Fruit fly (Drosophila melanogaster) whole organism, embryonic: ENCODE measurements around the gene nerfin-2.
A peak's percentile ranks its signal among the peaks of the same experiment; 100 is the strongest.

Experiments
- Awh ChIP-seq: fragments of 200-800 bp; sonication (Bioruptor generic); IDR thresholded peaks from 2 replicates; pipeline ENCODE4, ENCODE4 v1.3.6; 2022; ENCODE audit warnings: missing biosample characterization, missing genetic modification characterization
- Bdp1 ChIP-seq: fragments of 200-800 bp; sonication (Bioruptor generic); optimal IDR thresholded peaks from 3 replicates; lab custom pipeline; 2016; ENCODE audit warnings: missing biosample characterization, missing genetic modification characterization
- CG10274 ChIP-seq: fragments of 200-800 bp; sonication (Bioruptor generic); optimal IDR thresholded peaks from 3 replicates; lab custom pipeline; 2017; ENCODE audit warnings: missing biosample characterization, mild to moderate bottlenecking, missing genetic modification characterization
- CG11093 ChIP-seq: fragments of 200-800 bp; sonication (Bioruptor generic); IDR thresholded peaks from 3 replicates; pipeline ENCODE4 v1.3.6; 2022; ENCODE audit warnings: missing biosample characterization, missing genetic modification characterization
- CG12299 ChIP-seq: fragments of 200-800 bp; sonication (Bioruptor generic); optimal IDR thresholded peaks from 2 replicates; lab custom pipeline; 2018; ENCODE audit warnings: missing biosample characterization, mild to moderate bottlenecking, missing genetic modification characterization
- CG1233 ChIP-seq: fragments of 200-800 bp; sonication (Bioruptor generic); optimal IDR thresholded peaks from 4 replicates; lab custom pipeline; 2018; ENCODE audit warnings: missing biosample characterization, mild to moderate bottlenecking, missing genetic modification characterization
- CG12744 ChIP-seq: fragments of 200-800 bp; sonication (Bioruptor generic); optimal IDR thresholded peaks from 2 replicates; lab custom pipeline; 2016; ENCODE audit warnings: missing biosample characterization, missing genetic modification characterization
- CG12942 ChIP-seq: fragments of 200-800 bp; sonication (Bioruptor generic); optimal IDR thresholded peaks from 3 replicates; lab custom pipeline; 2016; ENCODE audit warnings: missing biosample characterization, missing genetic modification characterization
- CG15011 ChIP-seq: fragments of 200-800 bp; sonication (Bioruptor generic); optimal IDR thresholded peaks from 3 replicates; lab custom pipeline; 2018; ENCODE audit warnings: missing biosample characterization, mild to moderate bottlenecking, missing genetic modification characterization
- CG1602 ChIP-seq: fragments of 200-800 bp; sonication (Bioruptor generic); optimal IDR thresholded peaks from 3 replicates; lab custom pipeline; 2016; ENCODE audit warnings: missing biosample characterization, missing genetic modification characterization
- CG1603 ChIP-seq: fragments of 200-800 bp; sonication (Bioruptor generic); optimal IDR thresholded peaks from 2 replicates; lab custom pipeline; 2019; ENCODE audit warnings: missing biosample characterization, mild to moderate bottlenecking, missing genetic modification characterization, moderate library complexity
- CG30020 ChIP-seq: fragments of 200-800 bp; optimal IDR thresholded peaks from 2 replicates; lab custom pipeline; 2019; ENCODE audit warnings: missing biosample characterization, mild to moderate bottlenecking, missing genetic modification characterization, moderate library complexity
- CG31224 ChIP-seq: fragments of 200-800 bp; sonication (Bioruptor generic); IDR thresholded peaks from 2 replicates; pipeline ENCODE4 v1.3.6; 2022; ENCODE audit warnings: missing biosample characterization, missing genetic modification characterization
- CG32772 ChIP-seq: fragments of 200-800 bp; sonication (Bioruptor generic); IDR thresholded peaks from 2 replicates; pipeline ENCODE4 v1.3.6; 2022; ENCODE audit warnings: missing biosample characterization, missing genetic modification characterization
- CG4328 ChIP-seq: fragments of 200-800 bp; sonication (Bioruptor generic); optimal IDR thresholded peaks from 3 replicates; lab custom pipeline; 2017; ENCODE audit warnings: missing biosample characterization, missing genetic modification reagents, missing genetic modification characterization
- CG4854 ChIP-seq: fragments of 200-800 bp; sonication (Bioruptor generic); optimal IDR thresholded peaks from 2 replicates; lab custom pipeline; 2016; ENCODE audit warnings: missing biosample characterization, missing genetic modification characterization, inconsistent platforms
- CG5245 ChIP-seq: fragments of 200-800 bp; sonication (Bioruptor generic); optimal IDR thresholded peaks from 3 replicates; lab custom pipeline; 2016; ENCODE audit warnings: missing biosample characterization, missing genetic modification characterization
- CG7928 ChIP-seq: fragments of 200-800 bp; sonication (Bioruptor generic); optimal IDR thresholded peaks from 2 replicates; lab custom pipeline; 2017; ENCODE audit warnings: missing biosample characterization, mild to moderate bottlenecking, missing genetic modification characterization
- Ets65A ChIP-seq: fragments of 200-800 bp; sonication (Bioruptor generic); peaks from one replicate; lab custom pipeline; 2016; ENCODE audit warnings: missing biosample characterization, missing genetic modification characterization
- Hr3 ChIP-seq: fragments of 200-800 bp; sonication (Bioruptor generic); optimal IDR thresholded peaks from 3 replicates; lab custom pipeline; 2016; ENCODE audit warnings: missing biosample characterization, missing genetic modification characterization
- Mrtf ChIP-seq: fragments of 200-800 bp; sonication (Bioruptor generic); IDR thresholded peaks from 3 replicates; pipeline ENCODE4 v1.3.6; 2022; ENCODE audit warnings: missing biosample characterization, missing genetic modification characterization
- Nf-YA ChIP-seq: fragments of 200-800 bp; sonication (Bioruptor generic); IDR thresholded peaks from 2 replicates; pipeline ENCODE4 v1.3.6; 2022; ENCODE audit warnings: missing biosample characterization, missing genetic modification characterization
- Nf-YB ChIP-seq: fragments of 200-800 bp; sonication (Bioruptor generic); optimal IDR thresholded peaks from 3 replicates; lab custom pipeline; 2019; ENCODE audit warnings: missing biosample characterization, mild to moderate bottlenecking, missing genetic modification characterization, moderate library complexity
- NfI ChIP-seq: fragments of 200-800 bp; sonication (Bioruptor generic); optimal IDR thresholded peaks from 3 replicates; lab custom pipeline; 2018; ENCODE audit warnings: missing biosample characterization, mild to moderate bottlenecking, missing genetic modification characterization, moderate library complexity
- Pdp1 ChIP-seq, 2 experiments: fragments of 200-800 bp; sonication (Bioruptor generic); optimal IDR thresholded peaks; 3 replicates each; lab custom pipeline; 2016; ENCODE audit warnings: missing biosample characterization in 2 of 2, missing genetic modification characterization in 2 of 2, mild to moderate bottlenecking in 1 of 2, moderate library complexity in 1 of 2
- Xrp1 ChIP-seq: fragments of 200-800 bp; sonication (Bioruptor generic); IDR thresholded peaks from 2 replicates; pipeline ENCODE4 v1.3.6; 2022; ENCODE audit warnings: missing biosample characterization, missing genetic modification characterization
- ara ChIP-seq: fragments of 200-800 bp; sonication (Bioruptor generic); IDR thresholded peaks from 2 replicates; pipeline ENCODE4 v1.3.6; 2022; ENCODE audit warnings: missing biosample characterization, missing genetic modification characterization
- az2 ChIP-seq: fragments of 200-800 bp; sonication (Bioruptor generic); optimal IDR thresholded peaks from 3 replicates; lab custom pipeline; 2016; ENCODE audit warnings: missing biosample characterization, missing genetic modification characterization
- bcd ChIP-seq: fragments of 200-800 bp; sonication (Bioruptor generic); optimal IDR thresholded peaks from 2 replicates; lab custom pipeline; 2017; ENCODE audit warnings: missing biosample characterization, mild to moderate bottlenecking, missing genetic modification characterization
- chn ChIP-seq: fragments of 200-800 bp; sonication (Bioruptor generic); optimal IDR thresholded peaks from 2 replicates; lab custom pipeline; 2016; ENCODE audit warnings: missing biosample characterization, missing genetic modification characterization
- cwo ChIP-seq: fragments of 200-800 bp; sonication (Bioruptor generic); optimal IDR thresholded peaks from 3 replicates; lab custom pipeline; 2017; ENCODE audit warnings: missing biosample characterization, missing genetic modification characterization, mild to moderate bottlenecking, moderate library complexity, missing genetic modification reagents
- dan ChIP-seq: fragments of 200-800 bp; sonication (Bioruptor generic); IDR thresholded peaks from 2 replicates; pipeline ENCODE4 v1.3.6; 2022; ENCODE audit warnings: missing biosample characterization, missing genetic modification characterization
- esg ChIP-seq: fragments of 200-800 bp; sonication (Bioruptor generic); conservative IDR thresholded peaks from 2 replicates; pipeline ENCODE4 v1.3.6; 2022; ENCODE audit warnings: missing biosample characterization, missing genetic modification characterization
- eve ChIP-seq, 2 experiments: fragments of >200 bp; optimal IDR thresholded peaks; 2 replicates each; lab custom pipeline; 2017; ENCODE audit warnings: missing biosample characterization in 2 of 2, missing genetic modification characterization in 2 of 2
- exex ChIP-seq: fragments of 200-800 bp; sonication (Bioruptor generic); optimal IDR thresholded peaks from 4 replicates; lab custom pipeline; 2018; ENCODE audit warnings: missing biosample characterization, mild to moderate bottlenecking, missing genetic modification characterization, moderate library complexity
- gem ChIP-seq: fragments of 200-800 bp; sonication (Bioruptor generic); optimal IDR thresholded peaks from 2 replicates; lab custom pipeline; 2019; ENCODE audit warnings: missing biosample characterization, mild to moderate bottlenecking, missing genetic modification characterization, moderate library complexity
- grau ChIP-seq: fragments of 200-800 bp; optimal IDR thresholded peaks from 3 replicates; lab custom pipeline; 2019; ENCODE audit warnings: missing biosample characterization, mild to moderate bottlenecking, missing genetic modification characterization, moderate library complexity
- klu ChIP-seq: fragments of 200-800 bp; sonication (Bioruptor generic); IDR thresholded peaks from 2 replicates; pipeline ENCODE4 v1.3.6; 2022; ENCODE audit warnings: missing biosample characterization, missing genetic modification characterization
- lmd ChIP-seq: fragments of 200-800 bp; sonication (Bioruptor generic); IDR thresholded peaks from 2 replicates; pipeline ENCODE4 v1.3.6; 2022; ENCODE audit warnings: missing biosample characterization, missing genetic modification characterization
- maf-S ChIP-seq: fragments of 200-800 bp; sonication (Bioruptor generic); optimal IDR thresholded peaks from 2 replicates; lab custom pipeline; 2016; ENCODE audit warnings: missing biosample characterization, missing genetic modification characterization
- mirr ChIP-seq: fragments of 200-800 bp; sonication (Bioruptor generic); optimal IDR thresholded peaks from 3 replicates; lab custom pipeline; 2018; ENCODE audit warnings: missing biosample characterization, mild to moderate bottlenecking, missing genetic modification characterization
- org-1 ChIP-seq: fragments of 200-800 bp; sonication (Bioruptor generic); optimal IDR thresholded peaks from 2 replicates; lab custom pipeline; 2017; ENCODE audit warnings: missing biosample characterization, missing genetic modification characterization
- prd ChIP-seq, 3 experiments: fragments of >200 bp in 2 of 3; fragments of 200-800 bp in 1 of 3; sonication (Bioruptor generic) in 1 of 3; optimal IDR thresholded peaks in 2 of 3; IDR thresholded peaks in 1 of 3; 2 replicates in 2 of 3; 3 replicates in 1 of 3; pipeline versions ENCODE4 v1.3.6 to Lab custom; 2017 to 2022; ENCODE audit warnings: missing biosample characterization in 1 of 3, missing genetic modification characterization in 1 of 3
- pros ChIP-seq: fragments of 200-800 bp; sonication (Bioruptor generic); optimal IDR thresholded peaks from 3 replicates; lab custom pipeline; 2019; ENCODE audit warnings: missing biosample characterization, mild to moderate bottlenecking, missing genetic modification characterization, moderate library complexity
- ssp ChIP-seq: fragments of 200-800 bp; sonication (Bioruptor generic); IDR thresholded peaks from 2 replicates; pipeline ENCODE4 v1.3.6; 2022; ENCODE audit warnings: missing biosample characterization, missing genetic modification characterization
- tll ChIP-seq, 2 experiments: fragments of 200-800 bp in 1 of 2; fragments of >200 bp in 1 of 2; sonication (Bioruptor generic) in 1 of 2; optimal IDR thresholded peaks; 2 replicates each; lab custom pipeline; 2017 to 2019; ENCODE audit warnings: missing biosample characterization in 2 of 2, missing genetic modification characterization in 2 of 2, mild to moderate bottlenecking in 1 of 2, moderate library complexity in 1 of 2
- trh ChIP-seq: fragments of 200-800 bp; sonication (Bioruptor generic); optimal IDR thresholded peaks from 2 replicates; lab custom pipeline; 2016; ENCODE audit warnings: missing biosample characterization, missing genetic modification characterization
- ttk ChIP-seq: fragments of 200-800 bp; sonication (Bioruptor generic); IDR thresholded peaks from 2 replicates; pipeline ENCODE4 v2.1.2; 2022; ENCODE audit warnings: missing biosample characterization, missing genetic modification characterization
- tup ChIP-seq: fragments of 200-800 bp; sonication (Bioruptor generic); optimal IDR thresholded peaks from 2 replicates; lab custom pipeline; 2016; ENCODE audit warnings: missing biosample characterization, mild to moderate bottlenecking, missing genetic modification characterization, moderate library complexity

The nerfin-2 gene

dm6 chr3R:10087206-10087927 lies 16.4 kb downstream of the nerfin-2 start (continued):
- TF ChIP-seq Nf-YA (GFP tag; lab: Robert Waterston, UW) (peak; percentile 54; the same call in 1 of the 2 replicates), bcd (GFP tag; lab: Kevin White, UChicago) (peak; percentile 77), cwo (GFP tag; lab: Kevin White, UChicago) (peak; percentile 66), CG1603 (tag; lab: Kevin White, UChicago) (peak; percentile 61), trh (GFP tag; lab: Kevin White, UChicago) (peak; percentile 38), Hr3 (GFP tag; lab: Kevin White, UChicago) (peak; percentile 42), CG11093 (GFP tag; lab: Robert Waterston, UW) (no peak; the same call in 2 of the 3 replicates), CG31224 (GFP tag; lab: Robert Waterston, UW) (peak; percentile 32; the same call in 1 of the 2 replicates), CG15011 (peak; percentile 39), mirr (peak; percentile 45), Bdp1 (peak; percentile 63), chn (GFP tag; lab: Kevin White, UChicago) (peak; percentile 52), CG12299 (tag; lab: Kevin White, UChicago) (no peak), Nf-YB (GFP tag; lab: Kevin White, UChicago) (peak; percentile 11), gem (tag; lab: Kevin White, UChicago) (peak; percentile 75), prd (optimal IDR thresholded peaks at IDR 0.05; lab: Kevin White, UChicago) (no peak), prd (GFP tag; IDR thresholded peaks at IDR 0.05; lab: Robert Waterston, UW) (peak; percentile 82), CG7928 (no peak), eve (GFP tag; optimal IDR thresholded peaks at IDR 0.05; lab: Kevin White, UChicago) (peak in 1 of 2 experiments; percentile 86), Pdp1 (GFP tag; optimal IDR thresholded peaks at IDR 0.05; lab: Kevin White, UChicago) (peak; percentile 62 to 79), maf-S (GFP tag; lab: Kevin White, UChicago) (peak; percentile 49), org-1 (peak; percentile 64), CG10274 (no peak), NfI (GFP tag; lab: Kevin White, UChicago) (peak; percentile 59), Xrp1 (peak; percentile 74), CG4854 (peak; percentile 45), Awh (GFP tag; lab: Robert Waterston, UW) (peak; percentile 36; the same call in 1 of the 2 replicates), CG12744 (GFP tag; lab: Kevin White, UChicago) (no peak), CG12942 (peak; percentile 39), ssp (peak; percentile 40; the same call in 1 of the 2 replicates), CG4328 (no peak), Mrtf (GFP tag; lab: Robert Waterston, UW) (no peak), CG30020 (tag; lab: Kevin White, UChicago) (no peak), Ets65A (GFP tag; lab: Kevin White, UChicago) (peak; percentile 96), CG32772 (GFP tag; lab: Robert Waterston, UW) (peak; percentile 61; the same call in 1 of the 2 replicates), CG5245 (GFP tag; lab: Kevin White, UChicago) (peak; percentile 12), klu (GFP tag; lab: Robert Waterston, UW) (peak; percentile 60), lmd (GFP tag; lab: Robert Waterston, UW) (peak; percentile 78), grau (tag; lab: Kevin White, UChicago) (peak; percentile 62), tll (GFP tag; optimal IDR thresholded peaks at IDR 0.05; lab: Kevin White, UChicago) (no peak), az2 (GFP tag; lab: Kevin White, UChicago) (peak; percentile 68), pros (GFP tag; lab: Kevin White, UChicago) (peak; percentile 80), esg (no peak; the same call in 1 of the 2 replicates), CG1233 (peak; percentile 29), tup (GFP tag; lab: Kevin White, UChicago) (no peak), ara (GFP tag; lab: Robert Waterston, UW) (peak; percentile 40; the same call in 1 of the 2 replicates), ttk (GFP tag; lab: Robert Waterston, UW) (peak; percentile 62), CG1602 (GFP tag; lab: Kevin White, UChicago) (peak; percentile 53), exex (peak; percentile 5), dan (GFP tag; lab: Robert Waterston, UW) (no peak)
